Worm (Caenorhabditis elegans) whole organism, L2 larva: ENCODE measurements around the gene C25E10.5.

ENCODE experiments used
- C34F6.9 ChIP-seq: fragments of 150-350 bp; optimal IDR thresholded peaks from 2 replicates; lab custom pipeline; 2014; ENCODE audit warnings: missing biosample characterization, missing genetic modification characterization
- F13H6.1 ChIP-seq: sonication (generic microtip); optimal IDR thresholded peaks from 2 replicates; lab custom pipeline; 2016; ENCODE audit warnings: missing genetic modification characterization, missing compliant biosample characterization
- aly-2 ChIP-seq: fragments of 150-350 bp; optimal IDR thresholded peaks from 2 replicates; lab custom pipeline; 2014; ENCODE audit warnings: missing biosample characterization, missing genetic modification characterization
- ama-1 ChIP-seq: fragments of 150-350 bp; optimal IDR thresholded peaks from 2 replicates; lab custom pipeline; 2018; ENCODE audit warnings: inconsistent platforms
- fos-1 ChIP-seq: fragments of 150-350 bp; optimal IDR thresholded peaks from 2 replicates; lab custom pipeline; 2014; ENCODE audit warnings: missing biosample characterization, missing genetic modification characterization
- lin-11 ChIP-seq: fragments of 150-350 bp; sonication (generic microtip); optimal IDR thresholded peaks from 2 replicates; lab custom pipeline; 2014; ENCODE audit warnings: missing biosample characterization, missing genetic modification characterization, inconsistent platforms, mixed read lengths
- lsy-2 ChIP-seq, 2 experiments: fragments of 150-350 bp in 1 of 2; sonication (generic microtip) in 1 of 2; optimal IDR thresholded peaks; 2 replicates each; lab custom pipeline; 2014 to 2017; ENCODE audit warnings: missing biosample characterization in 2 of 2, missing genetic modification characterization in 2 of 2
- nhr-11 ChIP-seq: fragments of 150-350 bp; optimal IDR thresholded peaks from 2 replicates; lab custom pipeline; 2014; ENCODE audit warnings: missing biosample characterization, missing genetic modification characterization
- nhr-77 ChIP-seq: fragments of 150-350 bp; optimal IDR thresholded peaks from 2 replicates; lab custom pipeline; 2014; ENCODE audit warnings: missing biosample characterization, missing genetic modification characterization
- skn-1 ChIP-seq: sonication (generic microtip); optimal IDR thresholded peaks from 2 replicates; lab custom pipeline; 2017; ENCODE audit warnings: missing biosample characterization, missing genetic modification characterization
- unc-55 ChIP-seq: fragments of 150-350 bp; sonication (generic microtip); optimal IDR thresholded peaks from 3 replicates; lab custom pipeline; 2014; ENCODE audit warnings: missing biosample characterization, missing genetic modification reagents, missing genetic modification characterization
- unc-62 ChIP-seq: fragments of 150-350 bp; optimal IDR thresholded peaks from 2 replicates; lab custom pipeline; 2014; ENCODE audit warnings: missing biosample characterization, missing genetic modification reagents, missing genetic modification characterization
- ztf-1 ChIP-seq: fragments of 200-800 bp; sonication (Bioruptor generic); conservative IDR thresholded peaks from 2 replicates; pipeline ENCODE4 v1.3.6; 2022; ENCODE audit warnings: missing genetic modification characterization, missing compliant biosample characterization
- ztf-11 ChIP-seq: sonication (generic microtip); optimal IDR thresholded peaks from 2 replicates; lab custom pipeline; 2017; ENCODE audit warnings: missing biosample characterization, missing genetic modification characterization

DNA sequence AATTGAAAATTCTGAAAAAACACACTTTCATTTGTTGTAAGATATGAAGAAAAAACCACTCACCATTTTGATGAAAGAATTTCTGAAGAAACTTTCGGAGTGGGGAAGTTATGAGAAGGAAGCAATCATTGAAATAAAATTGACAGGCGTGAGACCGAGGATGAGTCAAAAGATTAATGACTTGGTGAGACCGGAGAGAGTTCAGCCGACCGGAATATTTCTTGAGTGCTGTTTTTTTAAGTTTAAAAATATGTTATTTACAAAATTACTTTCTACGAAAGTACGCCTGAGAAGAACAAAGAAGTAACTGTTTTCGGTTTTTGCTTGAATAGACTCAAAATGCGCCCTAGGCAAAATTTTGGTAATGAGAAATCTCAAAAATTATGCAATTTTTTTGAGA lies 25.9 kb downstream of the C25E10.5 start, which contains the start of gene C25E10.10:
- TF ChIP-seq nhr-77 (tag; lab: Kevin White, UChicago): no peak
- TF ChIP-seq ztf-1 (GFP tag; lab: Robert Waterston, UW): no peak
- TF ChIP-seq nhr-11: no peak
- no peak for TF ChIP-seq skn-1 (tag; lab: Kevin White, UChicago)
- TF ChIP-seq lsy-2 (tag; optimal IDR thresholded peaks at IDR 0.05; lab: Kevin White, UChicago): no peak
- TF ChIP-seq ama-1: no peak
- no peak for TF ChIP-seq fos-1
- no peak for TF ChIP-seq unc-62 (GFP tag; lab: Kevin White, UChicago)
- no peak for TF ChIP-seq lin-11 (tag; lab: Kevin White, UChicago)
- TF ChIP-seq F13H6.1 (tag; lab: Kevin White, UChicago): no peak
- no peak for TF ChIP-seq C34F6.9
- no peak for TF ChIP-seq ztf-11
- no peak for TF ChIP-seq unc-55 (GFP tag; lab: Kevin White, UChicago)
- no peak for TF ChIP-seq aly-2 (tag; lab: Kevin White, UChicago)
